Fruit fly (Drosophila melanogaster) whole organism, adult: ENCODE measurements around the gene epsilonCOP.
A peak's percentile ranks its signal among the peaks of the same experiment; 100 is the strongest.

Experiments
- CG11617 ChIP-seq: fragments of 200-800 bp; sonication (Bioruptor generic); optimal IDR thresholded peaks from 2 replicates; lab custom pipeline; 2017; ENCODE audit warnings: mild to moderate bottlenecking, missing biosample characterization, missing genetic modification reagents, missing genetic modification characterization
- CG12768 ChIP-seq: fragments of 200-800 bp; sonication (Bioruptor generic); optimal IDR thresholded peaks from 2 replicates; lab custom pipeline; 2017; ENCODE audit warnings: missing biosample characterization, missing genetic modification characterization, mild to moderate bottlenecking, moderate library complexity, missing genetic modification reagents
- CG14711 ChIP-seq: fragments of 200-800 bp; sonication (Bioruptor generic); optimal IDR thresholded peaks from 2 replicates; lab custom pipeline; 2018; ENCODE audit warnings: missing biosample characterization, mild to moderate bottlenecking, missing genetic modification characterization, moderate library complexity
- CG1620 ChIP-seq: fragments of 200-800 bp; sonication (Bioruptor generic); optimal IDR thresholded peaks from 2 replicates; lab custom pipeline; 2016; ENCODE audit warnings: missing biosample characterization, missing genetic modification characterization
- CG33017 ChIP-seq: fragments of 200-800 bp; sonication (Bioruptor generic); optimal IDR thresholded peaks from 2 replicates; lab custom pipeline; 2018; ENCODE audit warnings: missing biosample characterization, mild to moderate bottlenecking, missing genetic modification characterization, moderate library complexity
- CG5204 ChIP-seq: fragments of 200-800 bp; sonication (Bioruptor generic); optimal IDR thresholded peaks from 2 replicates; lab custom pipeline; 2016; ENCODE audit warnings: missing biosample characterization, missing genetic modification characterization
- CG7045 ChIP-seq: fragments of 200-800 bp; sonication (Bioruptor generic); optimal IDR thresholded peaks from 2 replicates; lab custom pipeline; 2017; ENCODE audit warnings: missing biosample characterization, mild to moderate bottlenecking, missing genetic modification characterization
- CG7101 ChIP-seq: fragments of 200-800 bp; sonication (Bioruptor generic); optimal IDR thresholded peaks from 2 replicates; lab custom pipeline; 2018; ENCODE audit warnings: missing biosample characterization, mild to moderate bottlenecking, missing genetic modification characterization, moderate library complexity
- Clk ChIP-seq: fragments of 200-800 bp; sonication (Bioruptor generic); optimal IDR thresholded peaks from 2 replicates; lab custom pipeline; 2017; ENCODE audit warnings: missing biosample characterization, missing genetic modification characterization
- Crg-1 ChIP-seq: fragments of 200-800 bp; sonication (Bioruptor generic); optimal IDR thresholded peaks from 2 replicates; lab custom pipeline; 2016; ENCODE audit warnings: missing biosample characterization, missing genetic modification characterization
- Hr96 ChIP-seq: fragments of 200-800 bp; sonication (Bioruptor generic); optimal IDR thresholded peaks from 2 replicates; lab custom pipeline; 2016; ENCODE audit warnings: missing biosample characterization, missing genetic modification characterization
- Mnt ChIP-seq: fragments of 200-800 bp; sonication (Bioruptor generic); optimal IDR thresholded peaks from 2 replicates; lab custom pipeline; 2016; ENCODE audit warnings: missing biosample characterization, mild to moderate bottlenecking, missing genetic modification characterization
- bab1 ChIP-seq: fragments of 200-800 bp; sonication (Bioruptor generic); optimal IDR thresholded peaks from 3 replicates; lab custom pipeline; 2019; ENCODE audit warnings: missing biosample characterization, mild to moderate bottlenecking, missing genetic modification characterization, moderate library complexity
- cic ChIP-seq: fragments of 200-800 bp; sonication (Bioruptor generic); optimal IDR thresholded peaks from 2 replicates; lab custom pipeline; 2017; ENCODE audit warnings: missing biosample characterization, mild to moderate bottlenecking, missing genetic modification characterization, moderate library complexity
- cnc ChIP-seq, 2 experiments: fragments of >200 bp; optimal IDR thresholded peaks; 2 replicates each; lab custom pipeline; 2017
- kay ChIP-seq: fragments of 200-800 bp; sonication (Bioruptor generic); peaks from one replicate; lab custom pipeline; 2016; ENCODE audit warnings: missing biosample characterization, missing genetic modification characterization, borderline replicate concordance
- ovo ChIP-seq: fragments of 200-800 bp; sonication (Bioruptor generic); optimal IDR thresholded peaks from 2 replicates; lab custom pipeline; 2016; ENCODE audit warnings: missing biosample characterization, missing genetic modification characterization
- pad ChIP-seq: fragments of 200-800 bp; sonication (Bioruptor generic); optimal IDR thresholded peaks from 3 replicates; lab custom pipeline; 2017; ENCODE audit warnings: missing biosample characterization, missing genetic modification characterization, mild to moderate bottlenecking, moderate library complexity, missing genetic modification reagents
- tj ChIP-seq: fragments of 200-800 bp; sonication (Bioruptor generic); optimal IDR thresholded peaks from 3 replicates; lab custom pipeline; 2017; ENCODE audit warnings: missing biosample characterization, mild to moderate bottlenecking, missing genetic modification characterization, moderate library complexity
- toe ChIP-seq: fragments of 200-800 bp; sonication (Bioruptor generic); optimal IDR thresholded peaks from 2 replicates; lab custom pipeline; 2016; ENCODE audit warnings: missing biosample characterization, missing genetic modification characterization

epsilonCOP gene

dm6 chr2L:6474878-6475582, 13.9 kb upstream of the epsilonCOP start:
- TF ChIP-seq Hr96 (no peak), cic (GFP tag; lab: Kevin White, UChicago) (peak; percentile 41), CG33017 (tag; lab: Kevin White, UChicago) (peak; percentile 30), CG7045 (GFP tag; lab: Kevin White, UChicago) (no peak), tj (no peak), CG12768 (GFP tag; lab: Kevin White, UChicago) (peak; percentile 70)

- no peak for TF ChIP-seq Hr96
- no peak for TF ChIP-seq cic (GFP tag; lab: Kevin White, UChicago)
- TF ChIP-seq bab1 (GFP tag; lab: Kevin White, UChicago): peak; percentile 75
These were observed 12.1 kb upstream of the epsilonCOP start, which contains the start of gene CG9536 for dm6 chr2L:6476753-6477152. TSS of gene CG9536 (minus strand) at chr2L:6476975.

- TF ChIP-seq CG14711 (tag; lab: Kevin White, UChicago) (peak; percentile 62), pad (GFP tag; lab: Kevin White, UChicago) (no peak), tj (no peak), CG1620 (no peak), CG5204 (GFP tag; lab: Kevin White, UChicago) (no peak), CG11617 (GFP tag; lab: Kevin White, UChicago) (peak; percentile 32), CG33017 (tag; lab: Kevin White, UChicago) (peak; percentile 42), ovo (GFP tag; lab: Kevin White, UChicago) (peak; percentile 63), toe (GFP tag; lab: Kevin White, UChicago) (no peak), cnc (optimal IDR thresholded peaks at IDR 0.05; lab: Kevin White, UChicago) (no peak), CG7101 (tag; lab: Kevin White, UChicago) (peak; percentile 29), CG7045 (GFP tag; lab: Kevin White, UChicago) (no peak), Hr96 (no peak), Mnt (peak; percentile 84), bab1 (GFP tag; lab: Kevin White, UChicago) (peak; percentile 65), CG12768 (GFP tag; lab: Kevin White, UChicago) (peak; percentile 28), Clk (GFP tag; lab: Kevin White, UChicago) (no peak), Crg-1 (GFP tag; lab: Kevin White, UChicago) (peak; percentile 56), kay (GFP tag; lab: Kevin White, UChicago) (no peak), cic (GFP tag; lab: Kevin White, UChicago) (peak; percentile 97)
These were observed 9.5 kb upstream of the epsilonCOP start for dm6 chr2L:6479226-6479906.

- peak; percentile 68 for TF ChIP-seq ovo (GFP tag; lab: Kevin White, UChicago)
- TF ChIP-seq toe (GFP tag; lab: Kevin White, UChicago): peak; percentile 94
- no peak for TF ChIP-seq CG5204 (GFP tag; lab: Kevin White, UChicago)
- TF ChIP-seq CG7101 (tag; lab: Kevin White, UChicago): peak; percentile 83
- TF ChIP-seq cic (GFP tag; lab: Kevin White, UChicago): no peak
- peak; percentile 66 for TF ChIP-seq Crg-1 (GFP tag; lab: Kevin White, UChicago)
- TF ChIP-seq Hr96: peak; percentile 90
- peak; percentile 74 for TF ChIP-seq CG14711 (tag; lab: Kevin White, UChicago)
- no peak for TF ChIP-seq cnc (optimal IDR thresholded peaks at IDR 0.05; lab: Kevin White, UChicago)
- peak; percentile 45 for TF ChIP-seq pad (GFP tag; lab: Kevin White, UChicago)
- TF ChIP-seq CG33017 (tag; lab: Kevin White, UChicago): peak; percentile 75
- TF ChIP-seq Clk (GFP tag; lab: Kevin White, UChicago): peak; percentile 85
- TF ChIP-seq CG1620: peak; percentile 93
- peak; percentile 70 for TF ChIP-seq CG12768 (GFP tag; lab: Kevin White, UChicago)
- TF ChIP-seq Mnt: peak; percentile 62
- TF ChIP-seq tj: peak; percentile 84
- peak; percentile 55 for TF ChIP-seq CG11617 (GFP tag; lab: Kevin White, UChicago)
- TF ChIP-seq CG7045 (GFP tag; lab: Kevin White, UChicago): peak; percentile 61
- TF ChIP-seq kay (GFP tag; lab: Kevin White, UChicago): no peak
- TF ChIP-seq bab1 (GFP tag; lab: Kevin White, UChicago): peak; percentile 83
These were observed 8.5 kb upstream of the epsilonCOP start, which contains the start of the genes Sec61alpha and Daxx for dm6 chr2L:6480212-6480994. TSS of gene Sec61alpha (minus strand) at chr2L:6480575. TSS of gene Daxx (plus strand) at chr2L:6480929.

- TF ChIP-seq CG11617 (GFP tag; lab: Kevin White, UChicago) (peak; percentile 5), CG7101 (tag; lab: Kevin White, UChicago) (no peak), CG7045 (GFP tag; lab: Kevin White, UChicago) (no peak), cnc (optimal IDR thresholded peaks at IDR 0.05; lab: Kevin White, UChicago) (no peak), Mnt (peak; percentile 85), Crg-1 (GFP tag; lab: Kevin White, UChicago) (no peak), Clk (GFP tag; lab: Kevin White, UChicago) (no peak), tj (peak; percentile 79), kay (GFP tag; lab: Kevin White, UChicago) (no peak), Hr96 (no peak), pad (GFP tag; lab: Kevin White, UChicago) (peak; percentile 77), toe (GFP tag; lab: Kevin White, UChicago) (peak; percentile 27), cic (GFP tag; lab: Kevin White, UChicago) (peak; percentile 93), CG14711 (tag; lab: Kevin White, UChicago) (no peak), bab1 (GFP tag; lab: Kevin White, UChicago) (no peak), CG5204 (GFP tag; lab: Kevin White, UChicago) (no peak), ovo (GFP tag; lab: Kevin White, UChicago) (peak; percentile 10), CG1620 (no peak), CG12768 (GFP tag; lab: Kevin White, UChicago) (no peak), CG33017 (tag; lab: Kevin White, UChicago) (no peak)
These were observed 7.6 kb upstream of the epsilonCOP start for dm6 chr2L:6481310-6481738.
